Worm (Caenorhabditis elegans) whole organism, late embryonic: ENCODE results near the gene clu-1.

Experiments used
- ama-1 ChIP-seq: fragments of 150-350 bp; optimal IDR thresholded peaks from 2 replicates; lab custom pipeline; 2014
- che-1 ChIP-seq: sonication (generic microtip); optimal IDR thresholded peaks from 2 replicates; lab custom pipeline; 2016; ENCODE audit warnings: mild to moderate bottlenecking, missing genetic modification characterization, missing compliant biosample characterization
- ets-4 ChIP-seq: sonication (generic microtip); optimal IDR thresholded peaks from 2 replicates; lab custom pipeline; 2016; ENCODE audit warnings: missing genetic modification characterization, missing compliant biosample characterization
- fkh-10 ChIP-seq: fragments of 150-350 bp; optimal IDR thresholded peaks from 2 replicates; lab custom pipeline; 2014; ENCODE audit warnings: missing biosample characterization, missing genetic modification reagents, missing genetic modification characterization
- hlh-30 ChIP-seq: sonication (generic microtip); optimal IDR thresholded peaks from 2 replicates; lab custom pipeline; 2017; ENCODE audit warnings: antibody characterized with exemption, missing genetic modification characterization, missing compliant biosample characterization; ENCODE audit not compliant: insufficient read depth
- nhr-11 ChIP-seq: fragments of 150-350 bp; optimal IDR thresholded peaks from 2 replicates; lab custom pipeline; 2014; ENCODE audit warnings: missing biosample characterization, missing genetic modification characterization
- npax-4 ChIP-seq: sonication (generic microtip); optimal IDR thresholded peaks from 2 replicates; lab custom pipeline; 2016; ENCODE audit warnings: missing genetic modification characterization, missing compliant biosample characterization
- pax-1 ChIP-seq: fragments of 150-350 bp; optimal IDR thresholded peaks from 2 replicates; lab custom pipeline; 2014; ENCODE audit warnings: missing biosample characterization, missing genetic modification characterization
- syd-9 ChIP-seq: sonication (generic microtip); optimal IDR thresholded peaks from 2 replicates; lab custom pipeline; 2016; ENCODE audit warnings: mild to moderate bottlenecking, missing genetic modification characterization, moderate library complexity, missing compliant biosample characterization
- tbx-2 ChIP-seq: sonication (generic microtip); optimal IDR thresholded peaks from 2 replicates; lab custom pipeline; 2016; ENCODE audit warnings: missing genetic modification characterization, missing compliant biosample characterization
- unc-3 ChIP-seq, 2 experiments: fragments of 200-800 bp in 1 of 2; sonication (Bioruptor generic) in 1 of 2; sonication (generic microtip) in 1 of 2; conservative IDR thresholded peaks in 1 of 2; optimal IDR thresholded peaks in 1 of 2; 2 replicates each; pipeline versions ENCODE4 v1.3.6 to Lab custom; 2016 to 2022; ENCODE audit warnings: missing compliant biosample characterization in 2 of 2, missing genetic modification characterization in 2 of 2, missing genetic modification reagents in 1 of 2

DNA sequence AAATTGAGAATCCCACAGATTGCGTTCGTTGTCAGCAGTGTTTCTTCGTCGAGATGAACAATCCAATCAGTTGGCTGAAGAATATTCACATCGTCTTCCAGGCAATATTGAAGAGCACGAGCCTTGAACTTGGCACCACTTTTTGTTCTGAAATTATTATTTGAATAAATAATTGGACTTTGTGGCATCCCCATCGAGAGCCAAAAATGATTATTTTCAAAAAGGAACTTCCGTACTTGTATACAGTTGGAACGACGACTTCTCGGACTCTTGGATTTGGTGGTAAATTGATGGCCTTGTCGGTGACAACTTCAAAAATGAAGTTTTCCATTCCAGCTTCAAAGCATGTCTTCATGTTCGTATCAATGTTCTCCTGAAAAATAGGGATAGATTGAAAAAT, 49.3 kb downstream of the clu-1 start:
- TF ChIP-seq ama-1 (lab: Kevin White, UChicago), result no peak
- TF ChIP-seq fkh-10, result no peak
- no peak for TF ChIP-seq che-1 (tag; lab: Kevin White, UChicago)
- no peak for TF ChIP-seq nhr-11 (tag; lab: Kevin White, UChicago)
- TF ChIP-seq tbx-2 (tag; lab: Kevin White, UChicago), result no peak
- TF ChIP-seq syd-9 (tag; lab: Kevin White, UChicago), result no peak
- TF ChIP-seq npax-4 (tag; lab: Kevin White, UChicago), result no peak
- TF ChIP-seq unc-3 (GFP tag; conservative IDR thresholded peaks at IDR 0.05; lab: Robert Waterston, UW), result no peak
- TF ChIP-seq unc-3 (tag; optimal IDR thresholded peaks at IDR 0.05; lab: Kevin White, UChicago), result no peak
- no peak for TF ChIP-seq pax-1 (tag; lab: Kevin White, UChicago)
- TF ChIP-seq ets-4, result no peak
- no peak for TF ChIP-seq hlh-30
